Fruit fly (Drosophila melanogaster): ENCODE results near the gene comm2.

The comm2 gene

dm6 chr3L:15713932-15714492 lies 14.4 kb upstream of the comm2 start (continued):
- TF ChIP-seq CG18011 (GFP tag; optimal IDR thresholded peaks at IDR 0.05) (no peak), CG10209 (GFP tag; optimal IDR thresholded peaks at IDR 0.05) (peak; percentile 77), Bgb (GFP tag; IDR thresholded peaks at IDR 0.05; ENCODE audit: partially characterized antibody) (no peak), peb (GFP tag; IDR thresholded peaks at IDR 0.05) (no peak), CG2199 (GFP tag; IDR thresholded peaks at IDR 0.05) (0 out of 3 replicates have a peak, but pooled peaks have one; percentile 29), Mad (GFP tag; optimal IDR thresholded peaks at IDR 0.05) (peak; percentile 39), CG8290 (GFP tag; optimal IDR thresholded peaks at IDR 0.05) (peak; percentile 56), CG8290 (tag; optimal IDR thresholded peaks at IDR 0.05) (peak in 1 of 2 experiments; percentile 65), unpg (GFP tag; optimal IDR thresholded peaks at IDR 0.05) (peak; percentile 34), gsb (GFP tag; IDR thresholded peaks at IDR 0.05) (peak; percentile 50; the same call in 1 of the 2 replicates), twi (tag; optimal IDR thresholded peaks at IDR 0.05) (peak; percentile 16), ind (GFP tag; optimal IDR thresholded peaks at IDR 0.05) (peak; percentile 0), Hr3 (GFP tag; optimal IDR thresholded peaks at IDR 0.05) (peak; percentile 15), dati (GFP tag; IDR thresholded peaks at IDR 0.05) (no peak), wor (GFP tag; IDR thresholded peaks at IDR 0.05) (no peak), CG14710 (tag; optimal IDR thresholded peaks at IDR 0.05) (peak; percentile 38), ap (GFP tag; IDR thresholded peaks at IDR 0.05) (0 out of 2 replicates have a peak, but pooled peaks have one; percentile 21), ara (GFP tag; IDR thresholded peaks at IDR 0.05) (peak; percentile 76), Dbx (GFP tag; IDR thresholded peaks at IDR 0.05) (peak; percentile 47; the same call in 1 of the 3 replicates), CG2678 (tag; optimal IDR thresholded peaks at IDR 0.05) (peak; percentile 71), Kr (GFP tag; optimal IDR thresholded peaks at IDR 0.05) (no peak), tio (GFP tag; optimal IDR thresholded peaks at IDR 0.05) (peak; percentile 52), CG6654 (GFP tag; optimal IDR thresholded peaks at IDR 0.05) (no peak), Gug (GFP tag; IDR thresholded peaks at IDR 0.05) (no peak), CG18764 (GFP tag; optimal IDR thresholded peaks at IDR 0.05) (peak; percentile 53), CG10431 (GFP tag; optimal IDR thresholded peaks at IDR 0.05) (no peak), E2f2 (GFP tag; IDR thresholded peaks at IDR 0.05) (peak; percentile 36; the same call in 1 of the 2 replicates), slp2 (GFP tag; optimal IDR thresholded peaks at IDR 0.05) (peak; percentile 28), sr (GFP tag; IDR thresholded peaks at IDR 0.05) (0 out of 3 replicates have a peak, but pooled peaks have one; percentile 32), maf-S (GFP tag; optimal IDR thresholded peaks at IDR 0.05) (peak; percentile 48), ro (GFP tag; IDR thresholded peaks at IDR 0.05) (no peak), BEAF-32 (GFP tag; optimal IDR thresholded peaks at IDR 0.05) (no peak), CG3726 (GFP tag; IDR thresholded peaks at IDR 0.05) (no peak), slou (GFP tag; optimal IDR thresholded peaks at IDR 0.05) (no peak), CG18619 (GFP tag; optimal IDR thresholded peaks at IDR 0.05) (peak; percentile 58), ssp (GFP tag; IDR thresholded peaks at IDR 0.05) (no peak), zfh1 (GFP tag; IDR thresholded peaks at IDR 0.05) (peak; percentile 68), tup (GFP tag; optimal IDR thresholded peaks at IDR 0.05) (peak; percentile 40), ATbp (GFP tag; optimal IDR thresholded peaks at IDR 0.05) (peak; percentile 87), Ptx1 (GFP tag; IDR thresholded peaks at IDR 0.05) (0 out of 2 replicates have a peak, but pooled peaks have one; percentile 20), grau (tag; optimal IDR thresholded peaks at IDR 0.05) (peak; percentile 8), CG3407 (GFP tag; optimal IDR thresholded peaks at IDR 0.05) (peak; percentile 77), Nf-YC (tag; optimal IDR thresholded peaks at IDR 0.05) (no peak), Ssrp (tag; optimal IDR thresholded peaks at IDR 0.05) (no peak), sisA (GFP tag; IDR thresholded peaks at IDR 0.05) (no peak), Nf-YB (GFP tag; optimal IDR thresholded peaks at IDR 0.05) (peak; percentile 14), odd (GFP tag; optimal IDR thresholded peaks at IDR 0.05) (peak; percentile 41), Hsf (GFP tag; optimal IDR thresholded peaks at IDR 0.05) (no peak), ab (GFP tag; optimal IDR thresholded peaks at IDR 0.05) (no peak), CG13296 (GFP tag; optimal IDR thresholded peaks at IDR 0.05) (peak; percentile 60), sug (tag; optimal IDR thresholded peaks at IDR 0.05) (peak; percentile 77)
